Worm (Caenorhabditis elegans): Measurements from ENCODE around the gene phf-31.
A peak's percentile ranks its signal among the peaks of the same experiment; 100 is the strongest.

Gene phf-31

DNA sequence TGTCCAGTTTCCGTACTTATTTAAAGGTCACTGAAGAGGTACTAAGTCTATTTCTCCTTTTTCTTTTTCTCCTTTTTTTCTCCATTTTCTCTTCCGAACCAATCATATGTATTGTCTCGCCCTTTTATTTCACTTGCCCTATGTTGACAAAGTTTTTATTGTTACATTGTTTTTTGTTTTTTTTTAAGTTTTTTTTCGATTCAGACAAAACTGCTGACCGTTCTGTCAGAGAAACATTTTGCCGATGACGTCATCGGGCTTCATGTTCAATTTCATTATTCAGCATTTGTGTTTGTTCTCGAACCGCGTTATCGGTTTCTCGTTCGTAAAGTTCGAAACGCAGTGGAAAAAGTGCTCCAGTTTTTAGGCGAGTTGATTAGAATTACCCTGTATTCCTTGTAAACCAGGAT lies 42.4 kb upstream of the phf-31 start (continued):
- no peak for TF ChIP-seq cebp-1 (GFP tag; IDR thresholded peaks at IDR 0.05)
- TF ChIP-seq cebp-1 (tag; optimal IDR thresholded peaks at IDR 0.05) = peak; percentile 43
- no peak for TF ChIP-seq egl-44 (GFP tag; IDR thresholded peaks at IDR 0.05)
- TF ChIP-seq hsf-1 (GFP tag; IDR thresholded peaks at IDR 0.05) = no peak

ce11 chrX:10640578-10640977 lies 41.2 kb upstream of the phf-31 start:
- peak; percentile 56; the same call in 1 of the 2 replicates for TF ChIP-seq cebp-1 (GFP tag; IDR thresholded peaks at IDR 0.05)
- TF ChIP-seq cebp-1 (tag; optimal IDR thresholded peaks at IDR 0.05) = peak; percentile 83
- no peak for TF ChIP-seq ztf-26 (tag; optimal IDR thresholded peaks at IDR 0.05)
- no peak for TF ChIP-seq ccch-3 (GFP tag; optimal IDR thresholded peaks at IDR 0.05)
- TF ChIP-seq nhr-90 (tag; optimal IDR thresholded peaks at IDR 0.05) = no peak
- TF ChIP-seq cebp-2 (GFP tag; IDR thresholded peaks at IDR 0.05) = no peak
- no peak for TF ChIP-seq lin-40 (tag; optimal IDR thresholded peaks at IDR 0.05)
- TF ChIP-seq tbx-9 (tag; optimal IDR thresholded peaks at IDR 0.05; ENCODE audit: borderline replicate concordance) = no peak

ce11 chrX:10645148-10645547 lies 36.6 kb upstream of the phf-31 start:
- TF ChIP-seq hlh-12 (tag; optimal IDR thresholded peaks at IDR 0.05) = no peak
- peak; percentile 53 for TF ChIP-seq nhr-80 (tag; optimal IDR thresholded peaks at IDR 0.05)

DNA sequence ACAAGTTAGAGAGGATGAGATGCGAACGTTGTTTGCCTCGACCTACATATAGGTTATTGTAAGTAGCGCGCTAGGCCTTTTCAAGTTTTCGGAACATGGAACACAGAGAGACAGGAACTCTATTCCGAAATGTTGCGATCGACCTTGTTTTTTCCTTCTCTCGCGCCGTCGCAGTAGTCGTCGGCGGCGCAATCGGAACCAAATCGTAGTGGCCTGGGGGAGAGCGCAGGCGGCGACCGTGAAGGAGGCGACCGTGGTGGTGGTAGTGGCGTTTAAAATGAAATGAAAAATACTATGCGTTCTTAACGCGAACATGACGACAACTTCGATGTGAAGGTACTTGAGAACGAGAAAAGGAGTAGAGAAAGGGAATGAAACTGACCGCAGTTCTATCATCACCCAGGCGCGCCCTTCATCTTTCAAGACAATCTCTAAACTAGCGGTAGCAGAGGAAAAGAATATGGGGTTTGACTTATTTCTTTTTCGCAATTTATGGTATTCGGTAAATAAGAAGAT lies 34.1 kb upstream of the phf-31 start:
- TF ChIP-seq somi-1 (GFP tag; optimal IDR thresholded peaks at IDR 0.05) = no peak
- TF ChIP-seq ceh-27 (GFP tag; optimal IDR thresholded peaks at IDR 0.05) = no peak
- no peak for TF ChIP-seq madf-10 (tag; optimal IDR thresholded peaks at IDR 0.05)
- TF ChIP-seq let-526 (GFP tag; IDR thresholded peaks at IDR 0.05) = no peak
- TF ChIP-seq akir-1 (GFP tag; optimal IDR thresholded peaks at IDR 0.05) = no peak
- TF ChIP-seq egl-18 (GFP tag; IDR thresholded peaks at IDR 0.05) = no peak
- no peak for TF ChIP-seq lin-40 (tag; optimal IDR thresholded peaks at IDR 0.05)
- TF ChIP-seq F23B12.7 (tag; optimal IDR thresholded peaks at IDR 0.05; ENCODE audit: insufficient read depth) = no peak
- TF ChIP-seq lag-1 (GFP tag; IDR thresholded peaks at IDR 0.05) = 0 out of 2 replicates have a peak, but pooled peaks have one; percentile 42
- TF ChIP-seq B0336.3 (GFP tag; IDR thresholded peaks at IDR 0.05) = no peak
- TF ChIP-seq dpl-1 (GFP tag; optimal IDR thresholded peaks at IDR 0.05) = no peak
- no peak for TF ChIP-seq C17E4.6 (GFP tag; IDR thresholded peaks at IDR 0.05)
- TF ChIP-seq nfyb-1 (GFP tag; IDR thresholded peaks at IDR 0.05) = no peak
- no peak for TF ChIP-seq nfya-1 (tag; optimal IDR thresholded peaks at IDR 0.05; ENCODE audit: borderline replicate concordance, insufficient read depth)
- TF ChIP-seq dox-1 (GFP tag; IDR thresholded peaks at IDR 0.05) = no peak
- 0 out of 2 replicates have a peak, but pooled peaks have one; percentile 36 for TF ChIP-seq sea-2 (GFP tag; IDR thresholded peaks at IDR 0.05)
- no peak for TF ChIP-seq ceh-58 (GFP tag; IDR thresholded peaks at IDR 0.05)
- TF ChIP-seq die-1 (tag; optimal IDR thresholded peaks at IDR 0.05) = no peak
- TF ChIP-seq aptf-2 (GFP tag; conservative IDR thresholded peaks at IDR 0.05) = no peak
- TF ChIP-seq zfh-2 (GFP tag; conservative IDR thresholded peaks at IDR 0.05) = peak; percentile 68

DNA sequence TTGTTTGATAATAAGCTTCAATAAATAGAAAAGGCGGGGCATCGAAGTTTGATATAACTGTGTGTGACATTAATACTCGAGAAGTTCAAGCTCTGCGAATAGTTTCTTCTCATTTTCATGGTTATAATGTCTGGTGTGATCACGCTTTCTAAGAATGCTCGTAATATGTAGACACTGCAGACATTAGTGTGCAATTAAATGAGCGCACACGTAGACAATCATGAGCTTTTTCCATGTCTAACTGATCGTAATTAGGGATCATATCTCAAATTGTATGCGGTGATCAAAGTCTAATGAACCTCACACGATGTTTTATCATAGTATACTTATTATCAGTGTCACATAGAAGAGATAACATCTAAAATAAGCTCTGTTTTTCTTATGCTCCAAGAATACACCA lies 31.7 kb upstream of the phf-31 start:
- TF ChIP-seq B0336.3 (GFP tag; IDR thresholded peaks at IDR 0.05) (no peak), lsy-27 (tag; optimal IDR thresholded peaks at IDR 0.05; ENCODE audit: borderline replicate concordance, insufficient read depth) (no peak), rpc-1 (optimal IDR thresholded peaks at IDR 0.05) (no peak), rpc-1 (tag; optimal IDR thresholded peaks at IDR 0.05) (no peak), hsf-1 (GFP tag; IDR thresholded peaks at IDR 0.05) (no peak), gei-17 (GFP tag; optimal IDR thresholded peaks at IDR 0.05) (no peak), efl-1 (GFP tag; optimal IDR thresholded peaks at IDR 0.05) (no peak), ceh-100 (GFP tag; IDR thresholded peaks at IDR 0.05) (no peak)

Data from whole organism, young adult.